Fruit fly (Drosophila melanogaster): ENCODE data around the gene Lkb1.

The Lkb1 gene

DNA sequence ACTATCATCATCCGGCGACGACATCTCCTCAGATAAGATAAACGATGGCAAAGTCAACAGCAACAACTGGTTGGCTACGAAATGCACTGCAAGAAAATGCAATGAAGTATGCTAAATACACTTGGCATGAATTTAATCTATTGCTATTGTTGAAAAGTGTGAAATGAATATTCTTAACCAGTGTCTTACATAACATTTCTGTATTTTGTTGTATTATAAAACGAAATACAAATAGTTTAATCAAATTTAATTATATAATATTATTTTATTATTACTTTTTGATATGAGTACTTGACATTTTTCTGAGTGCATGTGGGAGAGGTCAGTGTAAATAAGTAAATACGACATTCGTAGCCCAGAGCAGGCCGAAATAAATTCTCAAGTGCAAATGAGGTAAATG lies 37.2 kb downstream of the Lkb1 start:
- peak; percentile 26 for TF ChIP-seq Meics (GFP tag; optimal IDR thresholded peaks at IDR 0.05)
- TF ChIP-seq fd102C (GFP tag; optimal IDR thresholded peaks at IDR 0.05): peak; percentile 21
- TF ChIP-seq CG18262 (tag; optimal IDR thresholded peaks at IDR 0.05): peak; percentile 67
- TF ChIP-seq Fer3 (tag; optimal IDR thresholded peaks at IDR 0.05): peak; percentile 43
- TF ChIP-seq her (GFP tag; optimal IDR thresholded peaks at IDR 0.05): no peak
- TF ChIP-seq CG4424 (GFP tag; optimal IDR thresholded peaks at IDR 0.05): peak; percentile 51
- TF ChIP-seq gsb-n (tag; optimal IDR thresholded peaks at IDR 0.05): peak; percentile 58
- TF ChIP-seq CG8359 (GFP tag; optimal IDR thresholded peaks at IDR 0.05; ENCODE audit: borderline replicate concordance): peak; percentile 12
- TF ChIP-seq CG9437 (GFP tag; optimal IDR thresholded peaks at IDR 0.05): peak; percentile 32
- no peak for TF ChIP-seq CG8944 (GFP tag; optimal IDR thresholded peaks at IDR 0.05)
- peak; percentile 56 for TF ChIP-seq CG13424 (tag; optimal IDR thresholded peaks at IDR 0.05)
- TF ChIP-seq dmrt11E (tag; optimal IDR thresholded peaks at IDR 0.05): peak; percentile 65
- peak; percentile 59 for TF ChIP-seq row (GFP tag; IDR thresholded peaks at IDR 0.05)
- peak; percentile 20 for TF ChIP-seq gcm (GFP tag; optimal IDR thresholded peaks at IDR 0.05)
- peak; percentile 6 for TF ChIP-seq nerfin-1 (tag; optimal IDR thresholded peaks at IDR 0.05)
- TF ChIP-seq phol (tag; optimal IDR thresholded peaks at IDR 0.05): peak; percentile 58
- peak; percentile 51 for TF ChIP-seq CG1233 (GFP tag; optimal IDR thresholded peaks at IDR 0.05)
- peak; percentile 8 for TF ChIP-seq tio (GFP tag; optimal IDR thresholded peaks at IDR 0.05)
- TF ChIP-seq Hmr (GFP tag; optimal IDR thresholded peaks at IDR 0.05): peak; percentile 36
- TF ChIP-seq CG14441 (GFP tag; IDR thresholded peaks at IDR 0.05): no peak
- peak; percentile 57 for TF ChIP-seq Blimp-1 (GFP tag; optimal IDR thresholded peaks at IDR 0.05)
- TF ChIP-seq CG12104 (GFP tag; optimal IDR thresholded peaks at IDR 0.05): peak; percentile 24
- peak; percentile 2 for TF ChIP-seq ind (GFP tag; optimal IDR thresholded peaks at IDR 0.05)
- peak; percentile 30 for TF ChIP-seq Fer1 (GFP tag; optimal IDR thresholded peaks at IDR 0.05)
- peak in 1 of 2 experiments; percentile 32 for TF ChIP-seq Pdp1 (GFP tag; optimal IDR thresholded peaks at IDR 0.05)
- TF ChIP-seq CG17829 (tag; optimal IDR thresholded peaks at IDR 0.05): peak; percentile 68
- no peak for TF ChIP-seq grn (GFP tag; optimal IDR thresholded peaks at IDR 0.05)
- TF ChIP-seq Hr51 (GFP tag; optimal IDR thresholded peaks at IDR 0.05): peak in 1 of 2 experiments; percentile 55
- TF ChIP-seq CG10209 (GFP tag; optimal IDR thresholded peaks at IDR 0.05): peak; percentile 37
- TF ChIP-seq Sox102F (GFP tag; optimal IDR thresholded peaks at IDR 0.05): peak; percentile 52
- TF ChIP-seq zf30C (GFP tag; optimal IDR thresholded peaks at IDR 0.05): peak; percentile 68
- no peak for TF ChIP-seq sr (GFP tag; IDR thresholded peaks at IDR 0.05)
- TF ChIP-seq lola (GFP tag; optimal IDR thresholded peaks at IDR 0.05): peak in 1 of 3 experiments; percentile 43
- peak; percentile 62 for TF ChIP-seq CG17359 (tag; optimal IDR thresholded peaks at IDR 0.05)
- no peak for TF ChIP-seq crc (GFP tag; optimal IDR thresholded peaks at IDR 0.05)
- TF ChIP-seq CG7839 (tag; optimal IDR thresholded peaks at IDR 0.05): peak; percentile 54
- TF ChIP-seq cg (GFP tag; optimal IDR thresholded peaks at IDR 0.05): no peak
- peak; percentile 0 for TF ChIP-seq oc (tag; optimal IDR thresholded peaks at IDR 0.05)
- peak; percentile 7 for TF ChIP-seq cwo (GFP tag; optimal IDR thresholded peaks at IDR 0.05)
- TF ChIP-seq so (GFP tag; IDR thresholded peaks at IDR 0.05): 0 out of 3 replicates have a peak, but pooled peaks have one; percentile 23
- peak; percentile 4 for TF ChIP-seq tin (GFP tag; optimal IDR thresholded peaks at IDR 0.05)
- TF ChIP-seq CG2678 (tag; optimal IDR thresholded peaks at IDR 0.05): peak; percentile 64
- TF ChIP-seq CG18619 (GFP tag; optimal IDR thresholded peaks at IDR 0.05): peak; percentile 8
- TF ChIP-seq CG14860 (GFP tag; IDR thresholded peaks at IDR 0.05; ENCODE audit: partially characterized antibody): no peak
- TF ChIP-seq Oli (tag; optimal IDR thresholded peaks at IDR 0.05): peak; percentile 9
- no peak for TF ChIP-seq seq (GFP tag; IDR thresholded peaks at IDR 0.05)
- TF ChIP-seq CG11560 (tag; IDR thresholded peaks at IDR 0.05): no peak
- TF ChIP-seq Asciz (GFP tag; optimal IDR thresholded peaks at IDR 0.05): peak; percentile 66
- TF ChIP-seq CG7928 (GFP tag; optimal IDR thresholded peaks at IDR 0.05): no peak

All from whole organism, embryonic.